Worm (Caenorhabditis elegans): ENCODE results near the gene epac-1.

The epac-1 gene

DNA sequence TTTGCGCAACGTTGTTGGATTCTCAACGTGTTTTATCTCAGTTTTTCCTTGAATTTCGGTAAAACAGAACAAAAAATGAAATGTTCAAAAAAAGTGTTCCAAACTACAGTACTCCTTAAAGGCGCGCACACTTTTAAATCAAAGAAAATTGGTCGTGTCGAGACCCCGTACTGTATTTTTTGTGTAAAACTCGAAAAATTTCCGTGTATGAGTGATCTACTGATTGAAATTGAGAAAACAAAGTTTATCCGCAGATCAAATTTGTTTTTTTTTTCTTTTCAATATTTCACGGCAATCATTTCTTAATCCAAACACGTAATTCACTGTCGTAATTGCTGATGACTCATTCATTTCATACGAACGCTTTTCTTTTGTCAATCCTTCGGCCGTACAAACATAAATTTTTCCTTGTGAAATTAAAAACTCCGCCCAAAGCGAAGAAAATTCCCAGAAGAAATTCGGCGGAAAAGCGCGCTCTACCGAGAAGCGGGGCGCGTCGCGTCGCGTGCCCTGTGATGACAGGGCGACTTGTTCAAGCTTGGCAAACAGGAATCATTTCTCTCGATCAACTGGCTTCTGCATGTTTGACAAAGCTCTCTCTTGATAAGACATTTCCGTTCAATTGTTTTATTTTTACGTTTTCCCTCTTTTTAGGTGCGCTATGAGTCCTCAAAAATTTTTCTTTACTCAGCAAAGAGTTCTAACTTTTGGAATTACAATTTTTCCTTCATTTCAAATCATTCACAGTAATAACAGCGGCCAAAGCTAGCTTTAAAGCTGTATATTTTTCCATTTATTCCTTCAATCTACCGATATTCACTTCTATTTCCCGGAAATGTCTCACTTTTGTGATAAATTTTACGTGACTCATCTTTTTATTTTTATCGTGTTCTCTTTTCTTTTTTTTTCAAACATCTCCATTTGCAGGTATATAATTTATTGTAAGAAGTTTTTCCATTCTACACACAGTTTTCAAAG is 14.2 kb downstream of the epac-1 start, which contains the start of gene chc-1:
TSS of gene chc-1 (plus strand) at position 928 of the 978 bp plus-strand sequence.
- TF ChIP-seq unc-62 (GFP tag; optimal IDR thresholded peaks at IDR 0.05) (no peak), blmp-1 (tag; optimal IDR thresholded peaks at IDR 0.05) (no peak), nhr-2 (tag; optimal IDR thresholded peaks at IDR 0.05) (no peak), flh-1 (GFP tag; optimal IDR thresholded peaks at IDR 0.05) (no peak), lin-13 (tag; optimal IDR thresholded peaks at IDR 0.05) (peak; percentile 2), mep-1 (tag; optimal IDR thresholded peaks at IDR 0.05) (no peak), nhr-76 (tag; optimal IDR thresholded peaks at IDR 0.05) (no peak), mls-2 (tag; optimal IDR thresholded peaks at IDR 0.05) (no peak), cnd-1 (tag; optimal IDR thresholded peaks at IDR 0.05) (no peak), drap-1 (GFP tag; optimal IDR thresholded peaks at IDR 0.05) (no peak), hlh-1 (tag; optimal IDR thresholded peaks at IDR 0.05) (peak; percentile 13), mab-5 (tag; optimal IDR thresholded peaks at IDR 0.05) (no peak), bed-3 (GFP tag; optimal IDR thresholded peaks at IDR 0.05) (no peak), nhr-12 (tag; optimal IDR thresholded peaks at IDR 0.05) (no peak), ces-1 (GFP tag; optimal IDR thresholded peaks at IDR 0.05) (no peak), ham-2 (GFP tag; optimal IDR thresholded peaks at IDR 0.05) (peak; percentile 52), unc-120 (tag; optimal IDR thresholded peaks at IDR 0.05; ENCODE audit: poor library complexity, severe bottlenecking) (no peak), M03D4.4 (tag; optimal IDR thresholded peaks at IDR 0.05) (no peak), nhr-28 (tag; optimal IDR thresholded peaks at IDR 0.05) (no peak), pha-4 (tag; optimal IDR thresholded peaks at IDR 0.05) (peak; percentile 27), sem-2 (GFP tag; optimal IDR thresholded peaks at IDR 0.05) (no peak), ceh-39 (tag; optimal IDR thresholded peaks at IDR 0.05) (no peak), elt-3 (tag; optimal IDR thresholded peaks at IDR 0.05) (no peak), nhr-237 (tag; optimal IDR thresholded peaks at IDR 0.05) (no peak), tbx-8 (GFP tag; optimal IDR thresholded peaks at IDR 0.05) (no peak)

DNA sequence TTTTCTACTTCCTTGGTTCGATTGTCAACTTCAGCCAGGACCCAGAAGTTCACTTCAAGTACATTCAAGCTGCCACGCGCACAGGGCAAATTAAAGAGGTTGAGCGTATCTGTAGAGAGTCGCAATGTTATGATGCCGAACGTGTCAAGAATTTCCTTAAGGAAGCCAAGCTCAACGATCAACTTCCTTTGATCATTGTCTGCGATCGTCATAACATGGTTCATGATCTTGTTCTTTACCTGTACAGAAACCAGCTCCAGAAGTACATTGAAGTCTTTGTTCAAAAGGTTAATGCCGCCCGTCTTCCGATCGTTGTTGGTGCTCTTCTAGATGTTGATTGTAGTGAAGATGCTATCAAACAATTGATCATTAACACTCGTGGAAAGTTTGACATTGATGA is 17.3 kb downstream of the epac-1 start:
- TF ChIP-seq zip-8 (tag; optimal IDR thresholded peaks at IDR 0.05) (no peak), bed-3 (GFP tag; optimal IDR thresholded peaks at IDR 0.05) (no peak), ces-1 (GFP tag; optimal IDR thresholded peaks at IDR 0.05) (no peak), flh-1 (GFP tag; optimal IDR thresholded peaks at IDR 0.05) (no peak), unc-39 (tag; optimal IDR thresholded peaks at IDR 0.05) (no peak)

DNA sequence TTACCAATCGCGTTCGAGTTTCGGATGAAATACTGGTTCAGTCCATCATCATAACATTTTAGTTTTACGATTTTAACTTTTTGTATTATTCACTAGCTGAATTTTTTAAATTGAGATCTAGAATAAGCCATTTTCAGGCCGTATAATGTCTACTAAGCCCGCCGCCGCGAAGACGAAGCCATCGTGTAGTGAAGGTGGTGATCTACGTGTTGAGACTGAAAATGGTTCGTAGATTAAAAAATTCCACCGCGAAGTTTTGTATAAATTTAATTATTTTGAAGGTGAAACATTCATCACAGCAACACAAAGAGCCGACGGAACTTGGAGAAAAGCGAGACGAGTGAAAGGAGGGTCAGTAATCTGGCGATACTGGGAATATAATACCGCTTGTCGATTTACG is 20.7 kb downstream of the epac-1 start, which contains the start of gene T20G5.9:
TSS of gene T20G5.9 (plus strand) at position 138 of the 400 bp plus-strand sequence.
- TF ChIP-seq sptf-1 (tag; optimal IDR thresholded peaks at IDR 0.05) (no peak), nhr-12 (tag; optimal IDR thresholded peaks at IDR 0.05) (no peak), ceh-83 (GFP tag; optimal IDR thresholded peaks at IDR 0.05) (no peak), cnd-1 (tag; optimal IDR thresholded peaks at IDR 0.05) (no peak), unc-39 (tag; optimal IDR thresholded peaks at IDR 0.05) (no peak), mls-2 (tag; optimal IDR thresholded peaks at IDR 0.05) (no peak), ceh-39 (tag; optimal IDR thresholded peaks at IDR 0.05) (no peak), unc-62 (GFP tag; optimal IDR thresholded peaks at IDR 0.05) (no peak), M03D4.4 (tag; optimal IDR thresholded peaks at IDR 0.05) (no peak), zip-8 (tag; optimal IDR thresholded peaks at IDR 0.05) (no peak), sem-2 (GFP tag; optimal IDR thresholded peaks at IDR 0.05) (no peak), nhr-2 (tag; optimal IDR thresholded peaks at IDR 0.05) (no peak), mab-5 (tag; optimal IDR thresholded peaks at IDR 0.05) (no peak), elt-1 (tag; optimal IDR thresholded peaks at IDR 0.05; ENCODE audit: borderline replicate concordance, insufficient read depth) (no peak), ceh-43 (GFP tag; optimal IDR thresholded peaks at IDR 0.05) (no peak), pha-4 (tag; optimal IDR thresholded peaks at IDR 0.05) (no peak), nhr-28 (tag; optimal IDR thresholded peaks at IDR 0.05) (no peak), lsy-2 (tag; optimal IDR thresholded peaks at IDR 0.05) (no peak), unc-120 (tag; optimal IDR thresholded peaks at IDR 0.05; ENCODE audit: poor library complexity, severe bottlenecking) (no peak), lin-32 (GFP tag; optimal IDR thresholded peaks at IDR 0.05) (no peak)
